Worm (Caenorhabditis elegans): Measurements from ENCODE around the gene irk-2.
A peak's percentile ranks its signal among the peaks of the same experiment; 100 is the strongest.

Gene irk-2

DNA sequence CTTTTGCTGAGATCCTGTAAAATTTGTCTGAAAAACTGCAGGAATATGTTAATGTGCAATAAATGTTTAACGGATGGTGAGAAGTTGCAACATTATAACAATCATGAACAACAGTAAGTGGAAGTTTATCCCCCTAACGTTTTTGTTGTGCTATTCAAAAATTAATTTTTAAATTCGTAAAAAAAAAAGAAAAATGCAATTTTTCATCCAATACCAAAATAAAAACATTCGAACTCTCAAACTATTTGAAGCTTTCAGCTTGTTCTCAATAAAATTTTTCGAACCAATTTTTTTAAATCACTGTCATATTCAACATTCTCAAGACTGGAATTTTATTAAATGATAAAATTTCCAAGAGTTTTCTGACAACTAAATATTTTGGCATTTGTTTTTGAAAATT, 22.7 kb downstream of the irk-2 start, which contains the start of gene ncam-1:
TSS of gene ncam-1 (plus strand) at position 301 of the 400 bp plus-strand sequence.
- TF ChIP-seq C17E4.6 (GFP tag; IDR thresholded peaks at IDR 0.05) (no peak), snpc-1.3 (tag; optimal IDR thresholded peaks at IDR 0.05; ENCODE audit: insufficient read depth) (no peak), xnd-1 (tag; optimal IDR thresholded peaks at IDR 0.05) (no peak), sea-2 (GFP tag; IDR thresholded peaks at IDR 0.05) (no peak), hlh-26 (GFP tag; conservative IDR thresholded peaks at IDR 0.05) (no peak), mcd-1 (GFP tag; IDR thresholded peaks at IDR 0.05) (no peak), lsy-27 (tag; optimal IDR thresholded peaks at IDR 0.05; ENCODE audit: borderline replicate concordance, insufficient read depth) (no peak), hlh-12 (tag; optimal IDR thresholded peaks at IDR 0.05) (no peak), C06A6.2 (GFP tag; conservative IDR thresholded peaks at IDR 0.05) (no peak), Y79H2A.3 (GFP tag; conservative IDR thresholded peaks at IDR 0.05) (no peak), Y95B8A.8 (GFP tag; IDR thresholded peaks at IDR 0.05) (no peak), ama-1 (optimal IDR thresholded peaks at IDR 0.05) (no peak), ama-1 (GFP tag; optimal IDR thresholded peaks at IDR 0.05) (no peak), nfyb-1 (GFP tag; IDR thresholded peaks at IDR 0.05) (no peak), rpc-1 (optimal IDR thresholded peaks at IDR 0.05) (no peak), rpc-1 (tag; optimal IDR thresholded peaks at IDR 0.05) (no peak), aptf-2 (GFP tag; conservative IDR thresholded peaks at IDR 0.05) (no peak), tbp1 (GFP tag; optimal IDR thresholded peaks at IDR 0.05) (no peak), ceh-91 (GFP tag; IDR thresholded peaks at IDR 0.05) (no peak), rec-8 (tag; optimal IDR thresholded peaks at IDR 0.05) (no peak), mxl-1 (tag; optimal IDR thresholded peaks at IDR 0.05) (no peak)

DNA sequence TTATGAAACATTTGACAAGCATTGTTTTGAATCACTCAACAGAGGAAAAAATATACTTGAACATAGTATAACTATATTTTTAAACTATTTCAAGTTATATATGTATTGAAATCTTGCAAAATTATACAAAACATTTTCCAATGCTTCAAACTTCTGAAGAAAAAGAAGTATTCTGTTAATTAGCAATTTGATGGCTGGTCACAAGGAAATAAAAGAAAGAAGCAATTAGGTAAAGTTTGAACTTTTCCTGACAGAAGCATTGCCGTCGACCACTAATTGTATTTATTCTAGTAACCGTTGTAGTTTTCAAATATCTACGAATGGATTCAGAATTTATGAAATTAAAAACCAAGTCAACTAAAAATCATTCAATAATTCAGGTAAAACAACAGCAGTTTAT, 25.7 kb downstream of the irk-2 start:
- TF ChIP-seq cebp-2 (GFP tag; IDR thresholded peaks at IDR 0.05) (no peak), mcd-1 (GFP tag; IDR thresholded peaks at IDR 0.05) (no peak), ccch-3 (GFP tag; optimal IDR thresholded peaks at IDR 0.05) (no peak), lsl-1 (GFP tag; optimal IDR thresholded peaks at IDR 0.05) (no peak), F55B11.4 (tag; optimal IDR thresholded peaks at IDR 0.05; ENCODE audit: borderline replicate concordance, insufficient read depth) (no peak), hmg-20 (GFP tag; IDR thresholded peaks at IDR 0.05) (no peak), xnd-1 (tag; optimal IDR thresholded peaks at IDR 0.05) (no peak), C17E4.6 (GFP tag; IDR thresholded peaks at IDR 0.05) (no peak), hmg-1.2 (GFP tag; IDR thresholded peaks at IDR 0.05) (no peak)

- TF ChIP-seq ceh-58 (GFP tag; IDR thresholded peaks at IDR 0.05) = no peak
- no peak for TF ChIP-seq sdz-38 (tag; optimal IDR thresholded peaks at IDR 0.05)
- TF ChIP-seq aptf-3 (GFP tag; IDR thresholded peaks at IDR 0.05) = no peak
- no peak for TF ChIP-seq ccch-3 (GFP tag; optimal IDR thresholded peaks at IDR 0.05)
- no peak for TF ChIP-seq snpc-4 (GFP tag; optimal IDR thresholded peaks at IDR 0.05)
- no peak for TF ChIP-seq snpc-4 (tag; optimal IDR thresholded peaks at IDR 0.05)
- no peak for TF ChIP-seq mel-28 (tag; optimal IDR thresholded peaks at IDR 0.05; ENCODE audit: borderline replicate concordance)
- TF ChIP-seq rec-8 (tag; optimal IDR thresholded peaks at IDR 0.05) = no peak
- no peak for TF ChIP-seq F57A8.1 (GFP tag; optimal IDR thresholded peaks at IDR 0.05)
- TF ChIP-seq ztf-26 (tag; optimal IDR thresholded peaks at IDR 0.05) = no peak
Measured at ce11 chrX:682691-683090, 31.6 kb downstream of the irk-2 start, which contains the start of gene Y9C12A.1. Gene Y9C12A.1, minus strand, starts transcription at chrX:682791.

DNA sequence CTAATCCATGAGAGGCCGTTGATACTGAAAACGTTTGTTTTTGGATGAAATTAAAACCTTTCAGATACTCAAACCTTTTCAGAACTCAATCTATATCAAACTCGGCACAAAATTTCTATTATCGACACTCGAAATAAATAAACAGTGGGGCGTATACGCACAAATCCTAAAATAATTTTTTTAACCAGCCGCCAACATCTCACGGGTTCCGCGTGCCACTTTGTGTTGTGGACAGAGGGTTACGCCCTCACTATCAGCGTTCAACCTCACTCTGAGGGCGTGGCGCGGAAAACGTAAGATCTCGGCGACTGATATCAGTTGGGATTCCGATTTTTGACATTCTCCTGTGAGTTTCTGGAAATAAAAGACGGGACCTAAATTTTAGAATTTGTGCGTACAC, 32.9 kb downstream of the irk-2 start:
- TF ChIP-seq K12H6.12 (tag; optimal IDR thresholded peaks at IDR 0.05) (no peak), snpc-1.3 (tag; optimal IDR thresholded peaks at IDR 0.05; ENCODE audit: insufficient read depth) (no peak), ceh-91 (GFP tag; IDR thresholded peaks at IDR 0.05) (no peak), snpc-4 (GFP tag; optimal IDR thresholded peaks at IDR 0.05) (peak; percentile 33), snpc-4 (tag; optimal IDR thresholded peaks at IDR 0.05) (peak in 3 of 4 experiments; percentile 26 to 87 (median 83)), die-1 (tag; optimal IDR thresholded peaks at IDR 0.05) (no peak), athp-1 (tag; optimal IDR thresholded peaks at IDR 0.05) (no peak), B0035.1 (tag; optimal IDR thresholded peaks at IDR 0.05) (no peak)

Data from whole organism, young adult.